Worm (Caenorhabditis elegans) whole organism, young adult: ENCODE results near the gene acr-24.
A peak's percentile ranks its signal among the peaks of the same experiment; 100 is the strongest.

Experiments
- B0019.2 ChIP-seq: fragments of 200-800 bp; sonication (Bioruptor generic); conservative IDR thresholded peaks from 2 replicates; pipeline ENCODE4 v1.3.6; 2022; ENCODE audit warnings: missing genetic modification reagents, missing genetic modification characterization, missing compliant biosample characterization
- B0035.1 ChIP-seq: sonication (generic microtip); optimal IDR thresholded peaks from 2 replicates; lab custom pipeline; 2016; ENCODE audit warnings: missing genetic modification characterization, mild to moderate bottlenecking, missing compliant biosample characterization, missing genotype, missing genetic modification reagents
- C17E4.6 ChIP-seq: fragments of 200-800 bp; sonication (Bioruptor generic); IDR thresholded peaks from 2 replicates; pipeline ENCODE4 v1.3.6; 2022; ENCODE audit warnings: missing genetic modification reagents, missing genetic modification characterization, missing compliant biosample characterization
- D2030.7 ChIP-seq: fragments of 200-800 bp; sonication (Bioruptor generic); IDR thresholded peaks from 2 replicates; pipeline ENCODE4 v1.3.6; 2022; ENCODE audit warnings: missing genetic modification reagents, missing genetic modification characterization, missing compliant biosample characterization
- F23B12.7 ChIP-seq: sonication (generic microtip); optimal IDR thresholded peaks from 2 replicates; lab custom pipeline; 2017; ENCODE audit warnings: missing genetic modification characterization, mild to moderate bottlenecking, missing compliant biosample characterization, antibody characterized with exemption, moderate library complexity; ENCODE audit not compliant: insufficient read depth
- F37B4.10 ChIP-seq: fragments of 200-800 bp; sonication (Bioruptor generic); IDR thresholded peaks from 2 replicates; pipeline ENCODE4 v1.3.6; 2022; ENCODE audit warnings: missing genetic modification characterization, missing compliant biosample characterization
- F39B2.1 ChIP-seq: fragments of 200-800 bp; sonication (Bioruptor generic); IDR thresholded peaks from 2 replicates; pipeline ENCODE4 v1.3.6; 2022; ENCODE audit warnings: missing genetic modification reagents, missing genetic modification characterization, missing compliant biosample characterization
- F55B11.4 ChIP-seq: sonication (generic microtip); optimal IDR thresholded peaks from 2 replicates; lab custom pipeline; 2016; ENCODE audit warnings: missing compliant biosample characterization, missing genetic modification characterization, borderline replicate concordance; ENCODE audit not compliant: insufficient read depth
- K11D2.4 ChIP-seq: fragments of 200-800 bp; sonication (Bioruptor generic); IDR thresholded peaks from 2 replicates; pipeline ENCODE4 v1.3.6; 2022; ENCODE audit warnings: missing genetic modification reagents, missing genetic modification characterization, missing compliant biosample characterization
- Y56A3A.18 ChIP-seq: fragments of 200-800 bp; sonication (Bioruptor generic); IDR thresholded peaks from 2 replicates; pipeline ENCODE4 v1.3.6; 2022; ENCODE audit warnings: missing genetic modification reagents, missing genetic modification characterization, missing compliant biosample characterization
- ZK185.1 ChIP-seq: sonication (generic microtip); optimal IDR thresholded peaks from 2 replicates; lab custom pipeline; 2016; ENCODE audit warnings: mild to moderate bottlenecking, missing genetic modification characterization, missing compliant biosample characterization; ENCODE audit not compliant: poor library complexity, severe bottlenecking
- akir-1 ChIP-seq: fragments of 200-800 bp; sonication (Bioruptor generic); optimal IDR thresholded peaks from 2 replicates; lab custom pipeline; 2018; ENCODE audit warnings: mild to moderate bottlenecking, missing genetic modification characterization, moderate library complexity, missing compliant biosample characterization
- attf-3 ChIP-seq: fragments of 200-800 bp; sonication (Bioruptor generic); conservative IDR thresholded peaks from 2 replicates; pipeline ENCODE4 v1.3.6; 2022; ENCODE audit warnings: missing genetic modification reagents, missing genetic modification characterization, missing compliant biosample characterization
- attf-6 ChIP-seq: fragments of 200-800 bp; sonication (Bioruptor generic); IDR thresholded peaks from 2 replicates; pipeline ENCODE4 v1.3.6; 2022; ENCODE audit warnings: missing genetic modification reagents, missing genetic modification characterization, missing compliant biosample characterization
- bed-1 ChIP-seq: fragments of 200-800 bp; sonication (Bioruptor generic); IDR thresholded peaks from 2 replicates; pipeline ENCODE4 v1.3.6; 2022; ENCODE audit warnings: missing genetic modification reagents, missing genetic modification characterization, missing compliant biosample characterization
- cebp-1 ChIP-seq, 2 experiments: fragments of 200-800 bp in 1 of 2; sonication (Bioruptor generic) in 1 of 2; sonication (generic microtip) in 1 of 2; IDR thresholded peaks in 1 of 2; optimal IDR thresholded peaks in 1 of 2; 2 replicates each; pipeline versions ENCODE4 v1.3.6 to Lab custom; 2017 to 2022; ENCODE audit warnings: missing compliant biosample characterization in 2 of 2, missing genetic modification characterization in 2 of 2, mild to moderate bottlenecking in 1 of 2, missing genetic modification reagents in 1 of 2, moderate library complexity in 1 of 2
- ceh-40 ChIP-seq: fragments of 200-800 bp; sonication (Bioruptor generic); IDR thresholded peaks from 2 replicates; pipeline ENCODE4 v1.3.6; 2022; ENCODE audit warnings: missing genetic modification characterization, missing compliant biosample characterization
- ceh-58 ChIP-seq: fragments of 200-800 bp; sonication (Bioruptor generic); IDR thresholded peaks from 2 replicates; pipeline ENCODE4 v1.3.6; 2022; ENCODE audit warnings: missing genetic modification characterization, missing compliant biosample characterization
- ceh-91 ChIP-seq: fragments of 200-800 bp; sonication (Bioruptor generic); IDR thresholded peaks from 2 replicates; pipeline ENCODE4 v1.3.6; 2022; ENCODE audit warnings: missing genetic modification reagents, missing genetic modification characterization, missing compliant biosample characterization
- chd-7 ChIP-seq: sonication (generic microtip); optimal IDR thresholded peaks from 2 replicates; lab custom pipeline; 2016; ENCODE audit warnings: mild to moderate bottlenecking, missing genetic modification characterization, moderate library complexity, missing compliant biosample characterization
- dpl-1 ChIP-seq: fragments of 150-350 bp; optimal IDR thresholded peaks from 2 replicates; lab custom pipeline; 2014; ENCODE audit warnings: missing biosample characterization, missing genetic modification reagents, missing genetic modification characterization
- egl-18 ChIP-seq: fragments of 200-800 bp; sonication (Bioruptor generic); IDR thresholded peaks from 2 replicates; pipeline ENCODE4 v1.3.6; 2022; ENCODE audit warnings: missing genetic modification reagents, missing genetic modification characterization, missing compliant biosample characterization
- egl-44 ChIP-seq: fragments of 200-800 bp; sonication (Bioruptor generic); IDR thresholded peaks from 2 replicates; pipeline ENCODE4 v1.3.6; 2022; ENCODE audit warnings: missing genetic modification reagents, missing genetic modification characterization, missing compliant biosample characterization
- fkh-3 ChIP-seq: sonication (generic microtip); optimal IDR thresholded peaks from 2 replicates; lab custom pipeline; 2016; ENCODE audit warnings: mild to moderate bottlenecking, missing genetic modification characterization, missing compliant biosample characterization
- gei-17 ChIP-seq: fragments of 200-800 bp; sonication (Bioruptor generic); optimal IDR thresholded peaks from 2 replicates; lab custom pipeline; 2018; ENCODE audit warnings: mild to moderate bottlenecking, missing genetic modification characterization, missing compliant biosample characterization
- hlh-12 ChIP-seq: sonication (generic microtip); optimal IDR thresholded peaks from 2 replicates; lab custom pipeline; 2016; ENCODE audit warnings: missing genetic modification characterization, missing compliant biosample characterization
- hmg-20 ChIP-seq: fragments of 200-800 bp; sonication (Bioruptor generic); IDR thresholded peaks from 2 replicates; pipeline ENCODE4 v1.3.6; 2022; ENCODE audit warnings: missing genetic modification reagents, missing genetic modification characterization, missing compliant biosample characterization
- hrde-1 ChIP-seq: sonication (generic microtip); optimal IDR thresholded peaks from 2 replicates; lab custom pipeline; 2016; ENCODE audit warnings: missing genetic modification characterization, mild to moderate bottlenecking, missing compliant biosample characterization, moderate library complexity, missing genotype, missing genetic modification reagents, borderline replicate concordance
- lag-1 ChIP-seq: fragments of 200-800 bp; sonication (Bioruptor generic); IDR thresholded peaks from 2 replicates; pipeline ENCODE4 v1.3.6; 2022; ENCODE audit warnings: missing genetic modification reagents, missing genetic modification characterization, missing compliant biosample characterization
- lin-35 ChIP-seq, 3 experiments: fragments of 150-350 bp in 2 of 3; sonication (generic microtip) in 1 of 3; optimal IDR thresholded peaks; 2 replicates each; lab custom pipeline; 2014 to 2018; ENCODE audit warnings: missing biosample characterization in 3 of 3, missing genetic modification characterization in 3 of 3, missing genetic modification reagents in 3 of 3
- lir-1 ChIP-seq: fragments of 200-800 bp; sonication (Bioruptor generic); conservative IDR thresholded peaks from 2 replicates; pipeline ENCODE4 v1.3.6; 2022; ENCODE audit warnings: missing genetic modification reagents, missing genetic modification characterization, missing compliant biosample characterization
- mel-28 ChIP-seq: sonication (generic microtip); optimal IDR thresholded peaks from 2 replicates; lab custom pipeline; 2016; ENCODE audit warnings: borderline replicate concordance, mild to moderate bottlenecking, missing genetic modification characterization, missing compliant biosample characterization
- mxl-1 ChIP-seq: sonication (generic microtip); optimal IDR thresholded peaks from 2 replicates; lab custom pipeline; 2016; ENCODE audit warnings: missing genetic modification characterization, missing compliant biosample characterization
- nfya-1 ChIP-seq: sonication (generic microtip); optimal IDR thresholded peaks from 2 replicates; lab custom pipeline; 2017; ENCODE audit warnings: antibody characterized with exemption, missing compliant biosample characterization, missing genetic modification characterization, borderline replicate concordance; ENCODE audit not compliant: insufficient read depth
- nhr-27 ChIP-seq: fragments of 200-800 bp; sonication (Bioruptor generic); optimal IDR thresholded peaks from 2 replicates; lab custom pipeline; 2018; ENCODE audit warnings: mild to moderate bottlenecking, missing genetic modification characterization, moderate library complexity, missing compliant biosample characterization
- nhr-80 ChIP-seq: sonication (generic microtip); optimal IDR thresholded peaks from 2 replicates; lab custom pipeline; 2016; ENCODE audit warnings: missing genetic modification characterization, missing compliant biosample characterization
- nhr-90 ChIP-seq: sonication (generic microtip); optimal IDR thresholded peaks from 2 replicates; lab custom pipeline; 2016; ENCODE audit warnings: missing genotype, mild to moderate bottlenecking, missing genetic modification characterization, missing compliant biosample characterization
- snpc-4 ChIP-seq, 5 experiments: fragments of 150-350 bp in 1 of 5; sonication (generic microtip) in 4 of 5; optimal IDR thresholded peaks; 2 replicates each; lab custom pipeline; 2014 to 2018; ENCODE audit warnings: missing genetic modification characterization in 5 of 5, missing biosample characterization in 3 of 5, antibody characterized with exemption in 2 of 5, mild to moderate bottlenecking in 2 of 5, missing compliant biosample characterization in 2 of 5, missing genotype in 2 of 5, moderate library complexity in 2 of 5, missing genetic modification reagents in 1 of 5
- zfh-2 ChIP-seq: fragments of 200-800 bp; sonication (Bioruptor generic); conservative IDR thresholded peaks from 2 replicates; pipeline ENCODE4 v1.3.6; 2022; ENCODE audit warnings: missing genetic modification reagents, missing genetic modification characterization, missing compliant biosample characterization
- ztf-18 ChIP-seq: sonication (generic microtip); optimal IDR thresholded peaks from 2 replicates; lab custom pipeline; 2016; ENCODE audit warnings: missing genotype, mild to moderate bottlenecking, missing genetic modification characterization, missing compliant biosample characterization
- ztf-22 ChIP-seq: fragments of 200-800 bp; sonication (Bioruptor generic); optimal IDR thresholded peaks from 2 replicates; lab custom pipeline; 2018; ENCODE audit warnings: mild to moderate bottlenecking, missing genetic modification characterization, moderate library complexity, missing compliant biosample characterization

The acr-24 gene

ce11 chrIV:15497263-15497662, at the start of gene acr-24:
acr-24 (plus strand) TSS chrIV:15497563.
- TF ChIP-seq nhr-80 (tag; lab: Kevin White, UChicago) (no peak), nhr-90 (tag; lab: Kevin White, UChicago) (no peak), F37B4.10 (no peak), nhr-27 (tag; lab: Kevin White, UChicago) (no peak), attf-6 (GFP tag; lab: Robert Waterston, UW) (no peak), lag-1 (GFP tag; lab: Robert Waterston, UW) (no peak), hlh-12 (tag; lab: Kevin White, UChicago) (no peak), Y56A3A.18 (GFP tag; lab: Robert Waterston, UW) (no peak), B0035.1 (tag; lab: Kevin White, UChicago) (no peak), snpc-4 (GFP tag; optimal IDR thresholded peaks at IDR 0.05; lab: Kevin White, UChicago) (no peak), snpc-4 (tag; optimal IDR thresholded peaks at IDR 0.05; lab: Kevin White, UChicago) (no peak), B0019.2 (GFP tag; lab: Robert Waterston, UW) (no peak), akir-1 (GFP tag; lab: Kevin White, UChicago) (no peak), mxl-1 (tag; lab: Kevin White, UChicago) (no peak), hmg-20 (GFP tag; lab: Robert Waterston, UW) (no peak)

DNA sequence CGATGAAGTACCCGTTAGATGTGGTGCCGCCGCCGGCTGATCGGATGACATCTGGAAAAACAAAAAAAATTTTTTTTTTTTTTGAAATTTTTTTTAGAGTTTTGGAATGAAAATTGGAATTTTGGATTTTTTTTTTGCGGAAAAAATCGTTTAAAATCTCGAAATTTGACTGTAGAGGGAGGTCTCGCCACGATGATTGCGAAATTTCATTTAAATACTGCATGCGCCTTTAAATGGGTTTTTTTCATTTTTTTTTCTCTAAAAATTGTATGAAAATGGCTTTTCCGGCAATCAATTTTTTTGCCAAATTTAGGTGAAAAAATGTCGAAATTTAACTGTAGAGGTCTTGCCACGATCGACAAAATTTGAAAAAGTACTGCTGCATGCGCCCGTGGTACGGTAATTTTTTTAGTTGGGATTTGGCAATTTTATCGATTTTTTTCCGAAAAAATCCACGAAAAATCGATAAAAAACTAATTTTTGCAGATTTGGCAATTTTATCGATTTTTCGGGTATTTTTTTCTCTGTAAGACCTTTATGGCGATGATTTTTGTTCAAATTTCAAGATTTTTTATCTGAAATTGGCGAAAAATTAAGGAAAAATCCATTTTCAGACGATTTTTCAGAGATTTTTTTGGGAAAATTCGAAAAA, 44.1 kb upstream of the acr-24 start, which contains the start of gene gtf-2H4:
TSS of gene gtf-2H4 (minus strand) at position 51 of the 652 bp plus-strand sequence.
- TF ChIP-seq cebp-1 (GFP tag; IDR thresholded peaks at IDR 0.05; lab: Robert Waterston, UW) (no peak), cebp-1 (tag; optimal IDR thresholded peaks at IDR 0.05; lab: Kevin White, UChicago) (peak; percentile 38), hmg-20 (GFP tag; lab: Robert Waterston, UW) (no peak), lir-1 (GFP tag; lab: Robert Waterston, UW) (no peak), mel-28 (tag; lab: Kevin White, UChicago) (no peak), D2030.7 (GFP tag; lab: Robert Waterston, UW) (no peak), F37B4.10 (no peak)

DNA sequence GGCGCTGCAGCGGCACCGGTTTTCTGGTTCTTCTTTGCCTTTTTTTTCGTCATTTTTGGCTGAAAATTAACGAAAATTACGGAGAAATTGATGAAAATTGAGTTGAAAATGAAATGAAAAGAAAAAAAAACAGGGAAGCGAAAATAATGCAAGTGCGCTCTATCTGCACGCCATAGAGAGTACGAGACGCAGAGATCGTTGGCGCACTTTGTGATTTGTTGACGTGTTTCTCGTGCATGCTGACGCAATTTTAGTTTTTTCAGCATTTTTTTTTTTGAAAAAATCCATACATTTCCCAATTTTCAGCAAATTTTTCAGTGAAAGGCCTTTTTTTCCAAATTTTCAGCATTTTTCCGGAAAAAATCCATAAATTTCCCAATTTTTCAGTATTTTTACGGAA, 25.9 kb upstream of the acr-24 start, which contains the start of gene ntl-11:
TSS of gene ntl-11 (minus strand) at position 66 of the 400 bp plus-strand sequence.
- TF ChIP-seq ceh-40 (no peak), nhr-90 (tag; lab: Kevin White, UChicago) (no peak), egl-18 (GFP tag; lab: Robert Waterston, UW) (peak; percentile 74; the same call in 1 of the 2 replicates), attf-3 (GFP tag; lab: Robert Waterston, UW) (peak; percentile 71), dpl-1 (peak; percentile 69), C17E4.6 (GFP tag; lab: Robert Waterston, UW) (peak; percentile 82), ceh-91 (GFP tag; lab: Robert Waterston, UW) (peak; percentile 88), hmg-20 (GFP tag; lab: Robert Waterston, UW) (peak; percentile 92), F23B12.7 (tag; lab: Kevin White, UChicago) (peak; percentile 62), B0019.2 (GFP tag; lab: Robert Waterston, UW) (peak; percentile 72), fkh-3 (tag; lab: Kevin White, UChicago) (no peak), lin-35 (GFP tag; optimal IDR thresholded peaks at IDR 0.05; lab: Kevin White, UChicago) (peak in 2 of 3 experiments; percentile 82 to 95), egl-44 (GFP tag; lab: Robert Waterston, UW) (peak; percentile 75; the same call in 1 of the 2 replicates), nfya-1 (tag; lab: Kevin White, UChicago) (no peak), gei-17 (GFP tag; lab: Kevin White, UChicago) (peak; percentile 76), ztf-22 (GFP tag; lab: Kevin White, UChicago) (peak; percentile 48), F55B11.4 (tag; lab: Kevin White, UChicago) (no peak), hrde-1 (tag; lab: Kevin White, UChicago) (peak; percentile 36), F39B2.1 (GFP tag; lab: Robert Waterston, UW) (0 out of 2 replicates have a peak, but pooled peaks have one; percentile 30), ceh-58 (no peak), bed-1 (GFP tag; lab: Robert Waterston, UW) (0 out of 2 replicates have a peak, but pooled peaks have one; percentile 88), K11D2.4 (peak; percentile 97), chd-7 (tag; lab: Kevin White, UChicago) (no peak), ztf-18 (peak; percentile 100), zfh-2 (peak; percentile 62), ZK185.1 (no peak)
